Fruit fly (Drosophila melanogaster) whole organism, embryonic: ENCODE measurements around the gene CG15923.

Experiments used
- Aef1 ChIP-seq: fragments of 200-800 bp; sonication (Bioruptor generic); IDR thresholded peaks from 3 replicates; pipeline ENCODE4 v1.3.6; 2022; ENCODE audit warnings: missing biosample characterization, missing genetic modification characterization
- CG1233 ChIP-seq: fragments of 200-800 bp; sonication (Bioruptor generic); optimal IDR thresholded peaks from 4 replicates; lab custom pipeline; 2018; ENCODE audit warnings: missing biosample characterization, mild to moderate bottlenecking, missing genetic modification characterization
- CG12769 ChIP-seq: fragments of 200-800 bp; sonication (Bioruptor generic); optimal IDR thresholded peaks from 2 replicates; lab custom pipeline; 2019; ENCODE audit warnings: missing biosample characterization, mild to moderate bottlenecking, missing genetic modification characterization, moderate library complexity
- CG13775 ChIP-seq: fragments of 200-800 bp; sonication (Bioruptor generic); optimal IDR thresholded peaks from 3 replicates; lab custom pipeline; 2017; ENCODE audit warnings: missing biosample characterization, mild to moderate bottlenecking, missing genetic modification characterization
- CG14441 ChIP-seq: fragments of 200-800 bp; sonication (Bioruptor generic); IDR thresholded peaks from 2 replicates; pipeline ENCODE4 v1.3.6; 2022; ENCODE audit warnings: missing biosample characterization, missing genetic modification characterization
- CG2875 ChIP-seq: fragments of 200-800 bp; sonication (Bioruptor generic); optimal IDR thresholded peaks from 2 replicates; lab custom pipeline; 2017; ENCODE audit warnings: missing biosample characterization, mild to moderate bottlenecking, missing genetic modification characterization, missing genetic modification reagents
- CG32767 ChIP-seq: fragments of 200-800 bp; sonication (Bioruptor generic); IDR thresholded peaks from 2 replicates; pipeline ENCODE4 v1.3.6; 2022; ENCODE audit warnings: missing biosample characterization, missing genetic modification characterization
- CG34376 ChIP-seq: fragments of 200-800 bp; sonication (Bioruptor generic); optimal IDR thresholded peaks from 2 replicates; lab custom pipeline; 2018; ENCODE audit warnings: missing biosample characterization, mild to moderate bottlenecking, missing genetic modification characterization
- CG42726 ChIP-seq: fragments of 200-800 bp; sonication (Bioruptor generic); IDR thresholded peaks from 2 replicates; pipeline ENCODE4 v1.3.6; 2022; ENCODE audit warnings: missing biosample characterization, missing genetic modification characterization; ENCODE audit not compliant: partially characterized antibody
- CG4360 ChIP-seq: fragments of 200-800 bp; sonication (Bioruptor generic); IDR thresholded peaks from 2 replicates; pipeline ENCODE4 v1.3.6; 2022; ENCODE audit warnings: missing biosample characterization, missing genetic modification characterization
- CG43689 ChIP-seq: fragments of 200-800 bp; sonication (Bioruptor generic); IDR thresholded peaks from 2 replicates; pipeline ENCODE4 v1.3.6; 2022; ENCODE audit warnings: missing biosample characterization, missing genetic modification characterization
- CG8478 ChIP-seq: fragments of >200 bp; optimal IDR thresholded peaks from 2 replicates; lab custom pipeline; 2018
- D ChIP-seq, 2 experiments: fragments of 200-800 bp in 1 of 2; fragments of >200 bp in 1 of 2; sonication (Bioruptor generic) in 1 of 2; optimal IDR thresholded peaks; 2 replicates in 1 of 2; 3 replicates in 1 of 2; lab custom pipeline; 2017; ENCODE audit warnings: mild to moderate bottlenecking in 1 of 2, missing biosample characterization in 1 of 2, missing genetic modification characterization in 1 of 2, missing genetic modification reagents in 1 of 2
- ERR ChIP-seq: fragments of 200-800 bp; sonication (Bioruptor generic); optimal IDR thresholded peaks from 2 replicates; lab custom pipeline; 2016; ENCODE audit warnings: missing biosample characterization, missing genetic modification characterization
- Elba2 ChIP-seq: fragments of 200-800 bp; sonication (Bioruptor generic); optimal IDR thresholded peaks from 3 replicates; lab custom pipeline; 2016; ENCODE audit warnings: missing biosample characterization, missing genetic modification characterization
- Ets65A ChIP-seq: fragments of 200-800 bp; sonication (Bioruptor generic); peaks from one replicate; lab custom pipeline; 2016; ENCODE audit warnings: missing biosample characterization, missing genetic modification characterization
- Jarid2 ChIP-seq: fragments of 200-800 bp; sonication (Bioruptor generic); optimal IDR thresholded peaks from 3 replicates; lab custom pipeline; 2017; ENCODE audit warnings: mild to moderate bottlenecking, missing biosample characterization, missing genetic modification reagents, missing genetic modification characterization
- Kr ChIP-seq: fragments of 200-800 bp; sonication (Bioruptor generic); optimal IDR thresholded peaks from 2 replicates; lab custom pipeline; 2017; ENCODE audit warnings: missing biosample characterization, mild to moderate bottlenecking, missing genetic modification characterization
- Max ChIP-seq: fragments of 200-800 bp; sonication (Bioruptor generic); optimal IDR thresholded peaks from 2 replicates; lab custom pipeline; 2016; ENCODE audit warnings: missing biosample characterization, mild to moderate bottlenecking, missing genetic modification characterization
- Med ChIP-seq: fragments of 200-800 bp; sonication (Bioruptor generic); peaks from one replicate; lab custom pipeline; 2016; ENCODE audit warnings: missing biosample characterization, missing genetic modification characterization, mild to moderate bottlenecking, inconsistent platforms, moderate library complexity
- Mes4 ChIP-seq: fragments of 200-800 bp; sonication (Bioruptor generic); optimal IDR thresholded peaks from 2 replicates; lab custom pipeline; 2016; ENCODE audit warnings: missing biosample characterization, missing genetic modification characterization
- Nf-YC ChIP-seq: fragments of 200-800 bp; optimal IDR thresholded peaks from 3 replicates; lab custom pipeline; 2019; ENCODE audit warnings: missing biosample characterization, mild to moderate bottlenecking, missing genetic modification characterization, moderate library complexity
- Oaz ChIP-seq: fragments of 200-800 bp; sonication (Bioruptor generic); IDR thresholded peaks from 2 replicates; pipeline ENCODE4 v1.3.6; 2022; ENCODE audit warnings: missing biosample characterization, missing genetic modification characterization
- Pdp1 ChIP-seq, 2 experiments: fragments of 200-800 bp; sonication (Bioruptor generic); optimal IDR thresholded peaks; 3 replicates each; lab custom pipeline; 2016; ENCODE audit warnings: missing biosample characterization in 2 of 2, missing genetic modification characterization in 2 of 2, mild to moderate bottlenecking in 1 of 2, moderate library complexity in 1 of 2
- Trl ChIP-seq, 3 experiments: fragments of >200 bp in 2 of 3; fragments of 200-800 bp in 1 of 3; sonication (Bioruptor generic) in 1 of 3; optimal IDR thresholded peaks; 2 replicates in 1 of 3; 3 replicates in 2 of 3; lab custom pipeline; 2016 to 2017; ENCODE audit warnings: missing biosample characterization in 1 of 3, missing genetic modification characterization in 1 of 3
- YL-1 ChIP-seq: fragments of 200-800 bp; sonication (Bioruptor generic); optimal IDR thresholded peaks from 3 replicates; lab custom pipeline; 2017; ENCODE audit warnings: missing biosample characterization, mild to moderate bottlenecking, missing genetic modification characterization
- ab ChIP-seq: fragments of 200-800 bp; sonication (Bioruptor generic); optimal IDR thresholded peaks from 2 replicates; lab custom pipeline; 2016; ENCODE audit warnings: missing biosample characterization, missing genetic modification characterization
- ase ChIP-seq: fragments of 200-800 bp; sonication (Bioruptor generic); IDR thresholded peaks from 3 replicates; pipeline ENCODE4 v1.3.6; 2022; ENCODE audit warnings: missing biosample characterization, missing genetic modification characterization
- esg ChIP-seq: fragments of 200-800 bp; sonication (Bioruptor generic); conservative IDR thresholded peaks from 2 replicates; pipeline ENCODE4 v1.3.6; 2022; ENCODE audit warnings: missing biosample characterization, missing genetic modification characterization
- fd102C ChIP-seq: fragments of 200-800 bp; sonication (Bioruptor generic); optimal IDR thresholded peaks from 2 replicates; lab custom pipeline; 2018; ENCODE audit warnings: missing biosample characterization, mild to moderate bottlenecking, missing genetic modification characterization, moderate library complexity
- fd96Cb ChIP-seq: fragments of 200-800 bp; sonication (Bioruptor generic); optimal IDR thresholded peaks from 2 replicates; lab custom pipeline; 2018; ENCODE audit warnings: missing biosample characterization, mild to moderate bottlenecking, missing genetic modification characterization, moderate library complexity
- gt ChIP-seq: fragments of 200-800 bp; sonication (Bioruptor generic); IDR thresholded peaks from 2 replicates; pipeline ENCODE4 v1.3.6; 2022; ENCODE audit warnings: missing biosample characterization, missing genetic modification characterization
- maf-S ChIP-seq: fragments of 200-800 bp; sonication (Bioruptor generic); optimal IDR thresholded peaks from 2 replicates; lab custom pipeline; 2016; ENCODE audit warnings: missing biosample characterization, missing genetic modification characterization
- mam ChIP-seq: fragments of 200-800 bp; sonication (Bioruptor generic); optimal IDR thresholded peaks from 3 replicates; lab custom pipeline; 2016; ENCODE audit warnings: missing biosample characterization, missing genetic modification characterization
- pros ChIP-seq: fragments of 200-800 bp; sonication (Bioruptor generic); optimal IDR thresholded peaks from 3 replicates; lab custom pipeline; 2019; ENCODE audit warnings: missing biosample characterization, mild to moderate bottlenecking, missing genetic modification characterization, moderate library complexity
- sd ChIP-seq: fragments of 200-800 bp; sonication (Bioruptor generic); optimal IDR thresholded peaks from 3 replicates; lab custom pipeline; 2018; ENCODE audit warnings: missing biosample characterization, mild to moderate bottlenecking, missing genetic modification characterization, moderate library complexity
- sim ChIP-seq: fragments of 200-800 bp; sonication (Bioruptor generic); IDR thresholded peaks from 2 replicates; pipeline ENCODE4 v1.3.6; 2022; ENCODE audit warnings: missing biosample characterization, missing genetic modification characterization
- so ChIP-seq: fragments of 200-800 bp; sonication (Bioruptor generic); IDR thresholded peaks from 3 replicates; pipeline ENCODE4 v1.3.6; 2022; ENCODE audit warnings: missing biosample characterization, missing genetic modification characterization

CG15923 gene

dm6 chr3R:20633984-20634446, 17.3 kb upstream of the CG15923 start (continued):
- TF ChIP-seq Mes4 (GFP tag; lab: Kevin White, UChicago) (peak; percentile 71), Oaz (0 out of 2 replicates have a peak, but pooled peaks have one; percentile 6), CG2875 (no peak), Jarid2 (no peak), gt (GFP tag; lab: Robert Waterston, UW) (no peak), YL-1 (peak; percentile 64), fd96Cb (tag; lab: Kevin White, UChicago) (peak; percentile 59), CG32767 (GFP tag; lab: Robert Waterston, UW) (no peak), D (optimal IDR thresholded peaks at IDR 0.05; lab: Kevin White, UChicago) (no peak), D (GFP tag; optimal IDR thresholded peaks at IDR 0.05; lab: Kevin White, UChicago) (peak; percentile 42), mam (GFP tag; lab: Kevin White, UChicago) (peak; percentile 77), ERR (GFP tag; lab: Kevin White, UChicago) (peak; percentile 54), Nf-YC (tag; lab: Kevin White, UChicago) (no peak), esg (GFP tag; lab: Robert Waterston, UW) (peak; percentile 46), so (GFP tag; lab: Robert Waterston, UW) (peak; percentile 78; the same call in 2 of the 3 replicates), ab (GFP tag; lab: Kevin White, UChicago) (no peak), Max (peak; percentile 16)

dm6 chr3R:20626123-20626522, 9.4 kb upstream of the CG15923 start:
- no peak for TF ChIP-seq CG1233 (GFP tag; lab: Kevin White, UChicago)
- peak; percentile 8; the same call in 1 of the 2 replicates for TF ChIP-seq CG43689
- peak; percentile 51 for TF ChIP-seq Med (GFP tag; lab: Kevin White, UChicago)
- no peak for TF ChIP-seq maf-S (GFP tag; lab: Kevin White, UChicago)
- peak; percentile 76 for TF ChIP-seq Ets65A (GFP tag; lab: Kevin White, UChicago)

dm6 chr3R:20622297-20623168, 5.8 kb upstream of the CG15923 start:
- peak; percentile 98 for TF ChIP-seq CG4360
- TF ChIP-seq fd102C (GFP tag; lab: Kevin White, UChicago), result no peak
- peak; percentile 52 for TF ChIP-seq Elba2
- TF ChIP-seq ase (GFP tag; lab: Robert Waterston, UW), result 0 out of 3 replicates have a peak, but pooled peaks have one; percentile 19
- peak; percentile 46; the same call in 1 of the 3 replicates for TF ChIP-seq Aef1
- peak in 1 of 2 experiments; percentile 7 for TF ChIP-seq Pdp1 (GFP tag; optimal IDR thresholded peaks at IDR 0.05; lab: Kevin White, UChicago)
- no peak for TF ChIP-seq pros (GFP tag; lab: Kevin White, UChicago)
- peak; percentile 99 for TF ChIP-seq sd (tag; lab: Kevin White, UChicago)
- TF ChIP-seq sim (GFP tag; lab: Robert Waterston, UW), result no peak
- no peak for TF ChIP-seq CG12769 (tag; lab: Kevin White, UChicago)
- no peak for TF ChIP-seq CG13775 (GFP tag; lab: Kevin White, UChicago)
- peak in 1 of 2 experiments; percentile 12 for TF ChIP-seq Trl (optimal IDR thresholded peaks at IDR 0.05; lab: Kevin White, UChicago)
- TF ChIP-seq Trl (GFP tag; optimal IDR thresholded peaks at IDR 0.05; lab: Kevin White, UChicago), result no peak
- peak; percentile 61 for TF ChIP-seq Med (GFP tag; lab: Kevin White, UChicago)
- no peak for TF ChIP-seq CG14441 (GFP tag; lab: Robert Waterston, UW)
- TF ChIP-seq CG42726 (GFP tag; lab: Robert Waterston, UW), result no peak
- TF ChIP-seq Kr, result no peak
- TF ChIP-seq CG8478 (lab: Kevin White, UChicago), result peak; percentile 62
- no peak for TF ChIP-seq CG34376
- TF ChIP-seq, all 482 proteins: peak for 9
